Worm (Caenorhabditis elegans): ENCODE data around the gene unc-24.
"Not testable (repeated sequence)": the region's sequence is repeated elsewhere in the genome, so short reads cannot be mapped to it uniquely, and the experiment has no call there.

The unc-24 gene

ce11 chrIV:7979588-7979987, at the start of gene unc-24:
Gene unc-24, plus strand, starts transcription at chrIV:7979870.
- no peak for TF ChIP-seq unc-62 (GFP tag; optimal IDR thresholded peaks at IDR 0.05)

- no peak for TF ChIP-seq unc-62 (GFP tag; optimal IDR thresholded peaks at IDR 0.05)
These were observed 47.8 kb upstream of the unc-24 start for ce11 chrIV:7931873-7932272.

- no peak for TF ChIP-seq unc-62 (GFP tag; optimal IDR thresholded peaks at IDR 0.05)
These were observed 45.9 kb upstream of the unc-24 start, which contains the start of gene bbs-2 for ce11 chrIV:7933733-7934132. Gene bbs-2, plus strand, starts transcription at chrIV:7934033.

- TF ChIP-seq unc-62 (GFP tag; optimal IDR thresholded peaks at IDR 0.05): no peak
These were observed 40.8 kb upstream of the unc-24 start, which contains the start of gene F20D12.7 for ce11 chrIV:7938834-7939233. Gene F20D12.7, minus strand, starts transcription at chrIV:7938934.

ce11 chrIV:7940919-7941318, 38.8 kb upstream of the unc-24 start, which contains the start of gene exc-9:
Gene exc-9, minus strand, starts transcription at chrIV:7941019.
- no peak for TF ChIP-seq unc-62 (GFP tag; optimal IDR thresholded peaks at IDR 0.05)

- no peak for TF ChIP-seq unc-62 (GFP tag; optimal IDR thresholded peaks at IDR 0.05)
These were observed 36.4 kb upstream of the unc-24 start for ce11 chrIV:7943272-7943671.

ce11 chrIV:7946457-7946856, 33.2 kb upstream of the unc-24 start, which contains the start of gene czw-1:
Gene czw-1, minus strand, starts transcription at chrIV:7946825.
- no peak for TF ChIP-seq unc-62 (GFP tag; optimal IDR thresholded peaks at IDR 0.05)

- TF ChIP-seq unc-62 (GFP tag; optimal IDR thresholded peaks at IDR 0.05): not testable (repeated sequence)
These were observed 32.7 kb upstream of the unc-24 start, which contains the start of gene F20D12.12 for ce11 chrIV:7946899-7947499. Gene F20D12.12, plus strand, starts transcription at chrIV:7947440.

ce11 chrIV:7948290-7948689, 31.4 kb upstream of the unc-24 start, which contains the start of gene mcm-3AP:
Gene mcm-3AP, plus strand, starts transcription at chrIV:7948672.
- not testable (repeated sequence) for TF ChIP-seq unc-62 (GFP tag; optimal IDR thresholded peaks at IDR 0.05)

- TF ChIP-seq unc-62 (GFP tag; optimal IDR thresholded peaks at IDR 0.05): no peak
These were observed 25.7 kb upstream of the unc-24 start for ce11 chrIV:7954006-7954405.

ce11 chrIV:7955849-7956248, 23.8 kb upstream of the unc-24 start, which contains the start of gene ceh-19:
Gene ceh-19, minus strand, starts transcription at chrIV:7955949.
- no peak for TF ChIP-seq unc-62 (GFP tag; optimal IDR thresholded peaks at IDR 0.05)

ce11 chrIV:7956643-7957317, 22.9 kb upstream of the unc-24 start, which contains the start of gene csr-1:
Gene csr-1, plus strand, starts transcription at chrIV:7957267.
- TF ChIP-seq unc-62 (GFP tag; optimal IDR thresholded peaks at IDR 0.05): no peak

- TF ChIP-seq unc-62 (GFP tag; optimal IDR thresholded peaks at IDR 0.05): no peak
These were observed 22.2 kb upstream of the unc-24 start, which contains the start of gene frpr-10 for ce11 chrIV:7957504-7957903. Gene frpr-10, plus strand, starts transcription at chrIV:7957804.

- no peak for TF ChIP-seq unc-62 (GFP tag; optimal IDR thresholded peaks at IDR 0.05)
These were observed 21.6 kb upstream of the unc-24 start for ce11 chrIV:7958092-7958491.

- TF ChIP-seq unc-62 (GFP tag; optimal IDR thresholded peaks at IDR 0.05): no peak
These were observed 17.8 kb upstream of the unc-24 start for ce11 chrIV:7961889-7962342.

- TF ChIP-seq unc-62 (GFP tag; optimal IDR thresholded peaks at IDR 0.05): no peak
These were observed 12.7 kb upstream of the unc-24 start, which contains the start of gene F57H12.5 for ce11 chrIV:7967006-7967405. Gene F57H12.5, plus strand, starts transcription at chrIV:7967306.

- TF ChIP-seq unc-62 (GFP tag; optimal IDR thresholded peaks at IDR 0.05): no peak
These were observed 3.5 kb upstream of the unc-24 start, which contains the start of gene F57H12.6 for ce11 chrIV:7976210-7976609. Gene F57H12.6, minus strand, starts transcription at chrIV:7976310.

Measured in whole organism, dauer.